Fruit fly (Drosophila melanogaster) S2 (cell line): ENCODE results near the gene CG46467.

Source experiments
- CG8478 ChIP-seq: fragments of >200 bp; optimal IDR thresholded peaks from 2 replicates; lab custom pipeline; 2018
- CTCF ChIP-seq, 2 experiments: fragments of >200 bp; optimal IDR thresholded peaks; 2 replicates each; lab custom pipeline; 2018

- TF ChIP-seq CTCF (optimal IDR thresholded peaks at IDR 0.05; lab: Kevin White, UChicago) (no peak), CG8478 (lab: Kevin White, UChicago) (no peak)
These were observed 28.4 kb downstream of the CG46467 start for dm6 chr3R:9902834-9903233.
